Worm (Caenorhabditis elegans) whole organism, L3 larva: ENCODE results near the gene C09E8.1.
"Not testable (repeated sequence)": the region's sequence is repeated elsewhere in the genome, so short reads cannot be mapped to it uniquely, and the experiment has no call there.

Experiments used
- R02D3.7 ChIP-seq: fragments of 150-350 bp; optimal IDR thresholded peaks from 2 replicates; lab custom pipeline; 2014; ENCODE audit warnings: missing biosample characterization, missing genetic modification characterization
- ZK546.5 ChIP-seq: sonication (generic microtip); optimal IDR thresholded peaks from 2 replicates; lab custom pipeline; 2017; ENCODE audit warnings: missing biosample characterization, missing genetic modification characterization
- aly-2 ChIP-seq: fragments of 150-350 bp; optimal IDR thresholded peaks from 2 replicates; lab custom pipeline; 2014; ENCODE audit warnings: missing biosample characterization, missing genetic modification characterization
- ama-1 ChIP-seq: fragments of 150-350 bp; optimal IDR thresholded peaks from 2 replicates; lab custom pipeline; 2018
- ceh-16 ChIP-seq: sonication (generic microtip); optimal IDR thresholded peaks from 2 replicates; lab custom pipeline; 2017; ENCODE audit warnings: missing biosample characterization, missing genetic modification characterization
- ceh-28 ChIP-seq: fragments of 150-350 bp; optimal IDR thresholded peaks from 2 replicates; lab custom pipeline; 2014; ENCODE audit warnings: missing biosample characterization, missing genetic modification reagents, missing genetic modification characterization
- ceh-82 ChIP-seq: fragments of 150-350 bp; optimal IDR thresholded peaks from 2 replicates; lab custom pipeline; 2014; ENCODE audit warnings: missing biosample characterization, missing genetic modification characterization
- daf-12 ChIP-seq: fragments of 150-350 bp; optimal IDR thresholded peaks from 2 replicates; lab custom pipeline; 2014; ENCODE audit warnings: missing biosample characterization, missing genetic modification reagents, missing genetic modification characterization
- egl-27 ChIP-seq: sonication (generic microtip); optimal IDR thresholded peaks from 4 replicates; lab custom pipeline; 2017; ENCODE audit warnings: missing biosample characterization, missing genetic modification reagents, missing genetic modification characterization
- egl-5 ChIP-seq: fragments of 150-350 bp; optimal IDR thresholded peaks from 2 replicates; lab custom pipeline; 2017; ENCODE audit warnings: missing biosample characterization, missing genetic modification reagents, missing genetic modification characterization, inconsistent platforms
- elt-1 ChIP-seq: fragments of 150-350 bp; optimal IDR thresholded peaks from 2 replicates; lab custom pipeline; 2014; ENCODE audit warnings: missing biosample characterization, missing genetic modification characterization
- elt-2 ChIP-seq: sonication (generic microtip); optimal IDR thresholded peaks from 2 replicates; lab custom pipeline; 2016; ENCODE audit warnings: missing genetic modification reagents, mild to moderate bottlenecking, missing genetic modification characterization, missing compliant biosample characterization
- elt-3 ChIP-seq, 3 experiments: fragments of 150-350 bp in 1 of 3; sonication (generic microtip) in 2 of 3; optimal IDR thresholded peaks; 2 replicates in 2 of 3; 4 replicates in 1 of 3; lab custom pipeline; 2014 to 2017; ENCODE audit warnings: missing biosample characterization in 3 of 3, missing genetic modification characterization in 3 of 3
- eor-1 ChIP-seq, 2 experiments: fragments of 150-350 bp; optimal IDR thresholded peaks; 2 replicates each; lab custom pipeline; 2014 to 2018; ENCODE audit warnings: missing biosample characterization in 2 of 2, missing genetic modification characterization in 2 of 2
- fkh-10 ChIP-seq: sonication (generic microtip); optimal IDR thresholded peaks from 2 replicates; lab custom pipeline; 2017; ENCODE audit warnings: missing biosample characterization, missing genetic modification reagents, missing genetic modification characterization
- fkh-2 ChIP-seq: fragments of 150-350 bp; optimal IDR thresholded peaks from 2 replicates; lab custom pipeline; 2014; ENCODE audit warnings: missing biosample characterization, missing genetic modification reagents, missing genetic modification characterization
- fos-1 ChIP-seq: fragments of 150-350 bp; optimal IDR thresholded peaks from 2 replicates; lab custom pipeline; 2014; ENCODE audit warnings: missing biosample characterization, missing genetic modification characterization
- hmg-11 ChIP-seq: sonication (generic microtip); optimal IDR thresholded peaks from 2 replicates; lab custom pipeline; 2016; ENCODE audit warnings: missing genetic modification characterization, missing compliant biosample characterization
- jun-1 ChIP-seq: fragments of 150-350 bp; optimal IDR thresholded peaks from 2 replicates; lab custom pipeline; 2014; ENCODE audit warnings: missing biosample characterization, missing genetic modification reagents, missing genetic modification characterization
- lin-15B ChIP-seq: fragments of 150-350 bp; optimal IDR thresholded peaks from 2 replicates; lab custom pipeline; 2014; ENCODE audit warnings: missing biosample characterization, missing genetic modification characterization
- lin-39 ChIP-seq: fragments of 150-350 bp; optimal IDR thresholded peaks from 2 replicates; lab custom pipeline; 2018; ENCODE audit warnings: missing biosample characterization, missing genetic modification reagents, missing genetic modification characterization
- lsy-12 ChIP-seq: sonication (generic microtip); optimal IDR thresholded peaks from 2 replicates; lab custom pipeline; 2016; ENCODE audit warnings: mild to moderate bottlenecking, missing genetic modification characterization, missing compliant biosample characterization
- mdl-1 ChIP-seq: fragments of 150-350 bp; optimal IDR thresholded peaks from 2 replicates; lab custom pipeline; 2014; ENCODE audit warnings: missing biosample characterization, missing genetic modification characterization
- mml-1 ChIP-seq: fragments of 150-350 bp; sonication (generic microtip); optimal IDR thresholded peaks from 3 replicates; lab custom pipeline; 2014; ENCODE audit warnings: missing biosample characterization, missing genetic modification characterization
- nfya-1 ChIP-seq: sonication (generic microtip); optimal IDR thresholded peaks from 2 replicates; lab custom pipeline; 2017; ENCODE audit warnings: missing genetic modification characterization, mild to moderate bottlenecking, missing compliant biosample characterization, antibody characterized with exemption, moderate library complexity; ENCODE audit not compliant: insufficient read depth
- nhr-11 ChIP-seq: fragments of 150-350 bp; optimal IDR thresholded peaks from 2 replicates; lab custom pipeline; 2014; ENCODE audit warnings: missing biosample characterization, missing genetic modification characterization
- nhr-12 ChIP-seq: fragments of 150-350 bp; optimal IDR thresholded peaks from 2 replicates; lab custom pipeline; 2014; ENCODE audit warnings: missing biosample characterization, missing genetic modification characterization
- nhr-23 ChIP-seq: fragments of 150-350 bp; optimal IDR thresholded peaks from 2 replicates; lab custom pipeline; 2014; ENCODE audit warnings: missing biosample characterization, missing genetic modification reagents, missing genetic modification characterization
- nhr-237 ChIP-seq: fragments of 150-350 bp; optimal IDR thresholded peaks from 2 replicates; lab custom pipeline; 2014; ENCODE audit warnings: missing biosample characterization, missing genetic modification characterization
- nhr-25 ChIP-seq: sonication (generic microtip); optimal IDR thresholded peaks from 2 replicates; lab custom pipeline; 2017; ENCODE audit warnings: missing biosample characterization, missing genetic modification characterization
- nhr-28 ChIP-seq: fragments of 150-350 bp; optimal IDR thresholded peaks from 2 replicates; lab custom pipeline; 2014; ENCODE audit warnings: missing biosample characterization, missing genetic modification characterization
- nhr-67 ChIP-seq: fragments of 150-350 bp; optimal IDR thresholded peaks from 2 replicates; lab custom pipeline; 2014; ENCODE audit warnings: missing biosample characterization, missing genetic modification characterization
- nhr-76 ChIP-seq: fragments of 150-350 bp; sonication (generic microtip); optimal IDR thresholded peaks from 5 replicates; lab custom pipeline; 2014; ENCODE audit warnings: missing biosample characterization, missing genetic modification characterization
- nhr-77 ChIP-seq: fragments of 150-350 bp; optimal IDR thresholded peaks from 2 replicates; lab custom pipeline; 2014; ENCODE audit warnings: missing biosample characterization, missing genetic modification characterization
- pha-4 ChIP-seq: fragments of 150-350 bp; optimal IDR thresholded peaks from 2 replicates; lab custom pipeline; 2014; ENCODE audit warnings: missing biosample characterization, missing genetic modification reagents, missing genetic modification characterization
- pqm-1 ChIP-seq: fragments of 150-350 bp; optimal IDR thresholded peaks from 2 replicates; lab custom pipeline; 2017; ENCODE audit warnings: missing biosample characterization, missing genetic modification characterization, inconsistent platforms
- sea-2 ChIP-seq: fragments of 150-350 bp; sonication (generic microtip); optimal IDR thresholded peaks from 4 replicates; lab custom pipeline; 2014; ENCODE audit warnings: missing biosample characterization, missing genetic modification reagents, missing genetic modification characterization
- skn-1 ChIP-seq: fragments of 150-350 bp; optimal IDR thresholded peaks from 2 replicates; lab custom pipeline; 2014; ENCODE audit warnings: missing biosample characterization, missing genetic modification characterization
- snpc-4 ChIP-seq: fragments of 150-350 bp; optimal IDR thresholded peaks from 2 replicates; lab custom pipeline; 2014; ENCODE audit warnings: missing biosample characterization, missing genetic modification characterization
- tbx-2 ChIP-seq: sonication (generic microtip); optimal IDR thresholded peaks from 2 replicates; lab custom pipeline; 2016; ENCODE audit warnings: mild to moderate bottlenecking, missing genetic modification characterization, missing compliant biosample characterization
- unc-39 ChIP-seq: sonication (generic microtip); optimal IDR thresholded peaks from 4 replicates; lab custom pipeline; 2017; ENCODE audit warnings: missing biosample characterization, missing genetic modification characterization
- unc-62 ChIP-seq: fragments of 150-350 bp; sonication (generic microtip); optimal IDR thresholded peaks from 4 replicates; lab custom pipeline; 2014; ENCODE audit warnings: missing biosample characterization, missing genetic modification reagents, missing genetic modification characterization
- zag-1 ChIP-seq: fragments of 150-350 bp; optimal IDR thresholded peaks from 2 replicates; lab custom pipeline; 2014; ENCODE audit warnings: missing biosample characterization, missing genetic modification characterization
- ztf-11 ChIP-seq: fragments of 150-350 bp; optimal IDR thresholded peaks from 2 replicates; lab custom pipeline; 2014; ENCODE audit warnings: missing biosample characterization, missing genetic modification characterization
- ztf-4 ChIP-seq: fragments of 150-350 bp; optimal IDR thresholded peaks from 2 replicates; lab custom pipeline; 2014; ENCODE audit warnings: missing biosample characterization, missing genetic modification characterization

C09E8.1 gene

DNA sequence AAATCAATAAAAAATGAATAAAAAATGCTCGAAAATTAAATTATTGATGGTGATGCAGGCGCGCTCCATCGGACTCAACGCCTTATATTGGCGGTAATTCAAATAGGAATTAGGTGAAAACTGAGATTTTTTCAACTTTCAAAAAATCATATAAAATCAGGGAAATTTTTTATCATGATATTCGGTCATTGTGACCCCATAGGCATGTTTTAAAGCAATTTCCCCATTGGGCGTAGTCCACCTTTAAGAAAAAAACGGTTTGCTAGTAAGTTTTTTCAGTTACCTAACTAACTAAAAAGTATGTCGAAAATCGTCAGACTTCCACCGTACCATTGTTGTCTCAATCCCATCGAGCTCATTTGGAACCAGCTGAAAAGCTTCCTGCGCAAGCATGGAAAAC, 36.9 kb downstream of the C09E8.1 start, which contains the start of gene W08F4.1:
W08F4.1 (plus strand) TSS at position 301 of the 400 bp plus-strand sequence.
- TF ChIP-seq ceh-82; nfya-1; eor-1 (tag; optimal IDR thresholded peaks at IDR 0.05; lab: Kevin White, UChicago): not testable (repeated sequence)

DNA sequence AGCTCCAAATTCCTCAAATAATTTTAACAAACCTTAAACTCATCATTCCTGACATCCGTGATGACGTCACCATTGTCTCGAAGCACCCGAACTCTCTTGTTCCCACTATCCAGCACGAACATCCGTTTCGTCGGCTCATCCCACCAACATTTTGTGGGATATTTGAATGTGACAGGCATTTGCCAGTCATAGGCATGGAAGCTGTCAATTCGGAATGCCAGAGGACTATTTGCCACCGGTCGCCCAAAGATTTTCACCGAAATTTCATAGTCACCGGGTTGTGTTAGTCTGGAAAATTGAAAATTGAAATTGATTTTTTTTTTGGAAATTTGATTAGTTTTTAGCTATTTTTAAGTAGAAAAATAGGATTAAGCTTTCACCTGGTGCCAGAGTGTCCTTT, 40.4 kb downstream of the C09E8.1 start:
- TF ChIP-seq jun-1 (tag; lab: Kevin White, UChicago) (no peak), nhr-28 (tag; lab: Kevin White, UChicago) (no peak)

DNA sequence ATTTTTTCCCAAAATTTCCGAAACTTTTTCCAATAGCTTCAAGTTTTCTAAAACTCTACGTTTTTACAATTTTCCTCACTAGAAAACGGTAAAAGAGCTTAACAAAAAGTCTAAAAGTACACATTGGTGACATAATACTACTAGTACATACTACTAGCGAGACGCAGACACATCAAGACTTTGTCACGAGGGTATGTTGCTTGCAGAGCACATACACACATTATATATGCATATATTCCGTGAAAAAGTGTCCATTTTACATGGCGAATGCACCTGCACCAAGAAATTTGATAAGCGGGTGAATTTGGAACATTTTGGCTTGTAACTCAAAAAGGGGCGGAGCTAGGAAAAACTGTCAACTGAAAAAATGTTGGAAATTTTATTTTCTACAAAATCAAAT, 45.0 kb downstream of the C09E8.1 start:
- no peak for TF ChIP-seq nhr-237 (tag; lab: Kevin White, UChicago)
- TF ChIP-seq fkh-2 (tag; lab: Kevin White, UChicago) = no peak
- no peak for TF ChIP-seq fos-1
- no peak for TF ChIP-seq egl-27 (tag; lab: Kevin White, UChicago)
- TF ChIP-seq ZK546.5 = no peak
- peak; percentile 28 for TF ChIP-seq pqm-1 (tag; lab: Kevin White, UChicago)
- peak; percentile 92 for TF ChIP-seq pha-4 (tag; lab: Kevin White, UChicago)
- peak; percentile 63 for TF ChIP-seq nfya-1
- TF ChIP-seq mdl-1 (tag; lab: Kevin White, UChicago) = peak; percentile 15
- peak; percentile 63 for TF ChIP-seq lin-39 (tag; lab: Kevin White, UChicago)
- no peak for TF ChIP-seq elt-3 (tag; optimal IDR thresholded peaks at IDR 0.05; lab: Kevin White, UChicago)
- TF ChIP-seq skn-1 (tag; lab: Kevin White, UChicago) = peak; percentile 29
- peak; percentile 58 for TF ChIP-seq hmg-11 (tag; lab: Kevin White, UChicago)
- TF ChIP-seq nhr-25 = no peak
- TF ChIP-seq zag-1 (tag; lab: Kevin White, UChicago) = no peak
- TF ChIP-seq unc-39 (tag; lab: Kevin White, UChicago) = no peak
- peak; percentile 28 for TF ChIP-seq egl-5
- no peak for TF ChIP-seq lsy-12
- peak; percentile 23 for TF ChIP-seq elt-2 (tag; lab: Kevin White, UChicago)
- TF ChIP-seq ztf-4 (tag; lab: Kevin White, UChicago) = no peak
- TF ChIP-seq nhr-28 (tag; lab: Kevin White, UChicago) = no peak

DNA sequence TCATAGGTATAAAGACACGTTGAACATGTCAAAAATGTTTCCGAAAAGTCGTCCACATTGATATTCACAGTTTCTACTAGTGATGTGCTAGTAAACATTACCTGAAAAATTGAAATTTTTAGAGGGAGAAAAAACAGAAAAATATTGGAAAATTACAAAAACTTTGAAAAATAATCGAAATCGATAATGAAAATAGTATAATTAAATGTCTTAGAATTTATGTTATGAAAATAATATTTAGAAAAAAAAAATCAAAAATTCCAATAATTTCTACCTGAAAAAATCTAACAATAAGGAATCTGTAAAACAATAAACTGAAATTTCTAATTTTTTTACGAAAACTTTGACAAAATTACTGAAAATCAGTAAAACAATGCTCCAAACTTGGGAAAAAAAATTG, 45.7 kb downstream of the C09E8.1 start, which contains the start of gene nhl-3:
nhl-3 (minus strand) TSS at position 101 of the 400 bp plus-strand sequence.
- TF ChIP-seq skn-1 (tag; lab: Kevin White, UChicago) (no peak), tbx-2 (tag; lab: Kevin White, UChicago) (no peak), R02D3.7 (tag; lab: Kevin White, UChicago) (no peak), ztf-11 (tag; lab: Kevin White, UChicago) (no peak), nhr-77 (tag; lab: Kevin White, UChicago) (no peak), lsy-12 (no peak), nhr-25 (no peak)

DNA sequence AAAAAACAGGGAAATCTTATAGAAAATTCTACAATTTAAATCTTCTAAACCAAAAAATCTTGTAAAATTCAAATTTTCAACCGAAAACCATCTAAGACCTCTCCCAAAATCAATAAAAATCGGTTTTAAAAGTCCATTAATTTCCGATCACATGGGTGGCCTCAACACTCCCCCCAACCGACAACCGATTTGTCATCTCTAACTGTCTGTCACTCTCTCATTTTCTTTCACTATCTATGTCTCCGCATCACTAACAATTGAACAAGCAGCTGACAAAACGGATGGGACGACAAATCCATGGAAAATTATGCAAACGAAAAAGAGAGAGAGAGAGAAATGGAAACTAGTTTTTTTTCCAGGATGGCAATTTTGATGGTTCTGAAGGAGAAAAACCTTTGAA, 46.7 kb downstream of the C09E8.1 start:
- TF ChIP-seq egl-5 = peak; percentile 20
- TF ChIP-seq hmg-11 (tag; lab: Kevin White, UChicago) = peak; percentile 74
- no peak for TF ChIP-seq fos-1
- no peak for TF ChIP-seq nhr-77 (tag; lab: Kevin White, UChicago)
- TF ChIP-seq nhr-76 (tag; lab: Kevin White, UChicago) = no peak
- TF ChIP-seq eor-1 (tag; optimal IDR thresholded peaks at IDR 0.05; lab: Kevin White, UChicago) = no peak
- TF ChIP-seq jun-1 (tag; lab: Kevin White, UChicago) = no peak
- TF ChIP-seq nhr-237 (tag; lab: Kevin White, UChicago) = no peak
- no peak for TF ChIP-seq nhr-12 (tag; lab: Kevin White, UChicago)
- TF ChIP-seq elt-3 (tag; optimal IDR thresholded peaks at IDR 0.05; lab: Kevin White, UChicago) = no peak
- no peak for TF ChIP-seq fkh-10
- TF ChIP-seq sea-2 (GFP tag; lab: Kevin White, UChicago) = no peak
- TF ChIP-seq mml-1 (tag; lab: Kevin White, UChicago) = no peak
- no peak for TF ChIP-seq tbx-2 (tag; lab: Kevin White, UChicago)
- no peak for TF ChIP-seq mdl-1 (tag; lab: Kevin White, UChicago)
- TF ChIP-seq nhr-11 = no peak
- TF ChIP-seq egl-27 (tag; lab: Kevin White, UChicago) = no peak
- TF ChIP-seq pha-4 (tag; lab: Kevin White, UChicago) = peak; percentile 34
- TF ChIP-seq ama-1 (lab: Kevin White, UChicago) = no peak
- TF ChIP-seq aly-2 (tag; lab: Kevin White, UChicago) = no peak
- peak; percentile 14 for TF ChIP-seq unc-62
- TF ChIP-seq nfya-1 = peak; percentile 65
- TF ChIP-seq ceh-16 (tag; lab: Kevin White, UChicago) = no peak
- no peak for TF ChIP-seq nhr-67 (tag; lab: Kevin White, UChicago)
- TF ChIP-seq elt-1 (tag; lab: Kevin White, UChicago) = no peak
- peak; percentile 19 for TF ChIP-seq ceh-28
- TF ChIP-seq daf-12 = no peak
- TF ChIP-seq fkh-2 (tag; lab: Kevin White, UChicago) = no peak
- peak; percentile 65 for TF ChIP-seq nhr-23 (tag; lab: Kevin White, UChicago)
- TF ChIP-seq snpc-4 (tag; lab: Kevin White, UChicago) = peak; percentile 92
- TF ChIP-seq lin-15B = peak; percentile 17
- TF ChIP-seq lsy-12 = no peak
